Worm (Caenorhabditis elegans): ENCODE measurements around the gene F23F12.13.

ce11 chrIII:6453665-6454064 is 41.8 kb upstream of the F23F12.13 start:
- TF ChIP-seq elt-3 (tag; optimal IDR thresholded peaks at IDR 0.05): no peak
- peak; percentile 11 for TF ChIP-seq sem-2 (GFP tag; optimal IDR thresholded peaks at IDR 0.05)
- no peak for TF ChIP-seq snpc-4 (tag; optimal IDR thresholded peaks at IDR 0.05)
- TF ChIP-seq blmp-1 (tag; optimal IDR thresholded peaks at IDR 0.05): peak; percentile 51
- peak; percentile 37 for TF ChIP-seq hlh-1 (tag; optimal IDR thresholded peaks at IDR 0.05)
- TF ChIP-seq nhr-237 (tag; optimal IDR thresholded peaks at IDR 0.05): peak; percentile 85
- TF ChIP-seq cnd-1 (tag; optimal IDR thresholded peaks at IDR 0.05): peak; percentile 72
- peak; percentile 89 for TF ChIP-seq mep-1 (tag; optimal IDR thresholded peaks at IDR 0.05)
- TF ChIP-seq unc-62 (GFP tag; optimal IDR thresholded peaks at IDR 0.05): no peak
- TF ChIP-seq nhr-28 (tag; optimal IDR thresholded peaks at IDR 0.05): no peak
- TF ChIP-seq lin-13 (tag; optimal IDR thresholded peaks at IDR 0.05): peak; percentile 83
- TF ChIP-seq zip-8 (tag; optimal IDR thresholded peaks at IDR 0.05): no peak
- TF ChIP-seq nhr-76 (tag; optimal IDR thresholded peaks at IDR 0.05): no peak
